Worm (Caenorhabditis elegans): ENCODE results near the gene mlc-1.

ce11 chrX:17412642-17413041 is 46.4 kb upstream of the mlc-1 start:
- TF ChIP-seq ets-7 (tag; optimal IDR thresholded peaks at IDR 0.05): no peak
- no peak for TF ChIP-seq tbx-11 (GFP tag; IDR thresholded peaks at IDR 0.05)
- no peak for TF ChIP-seq tbx-37 (GFP tag; conservative IDR thresholded peaks at IDR 0.05)
- no peak for TF ChIP-seq hnd-1 (tag; optimal IDR thresholded peaks at IDR 0.05)
